Worm (Caenorhabditis elegans) whole organism, young adult: Measurements from ENCODE around the gene col-183.

ENCODE experiments used
- B0261.1 ChIP-seq: sonication (generic microtip); optimal IDR thresholded peaks from 2 replicates; lab custom pipeline; 2016; ENCODE audit warnings: mild to moderate bottlenecking, missing genetic modification characterization, moderate library complexity, missing compliant biosample characterization
- B0336.3 ChIP-seq: fragments of 200-800 bp; sonication (Bioruptor generic); IDR thresholded peaks from 2 replicates; pipeline ENCODE4 v1.3.6; 2022; ENCODE audit warnings: missing genetic modification characterization, missing compliant biosample characterization
- C06A6.2 ChIP-seq: fragments of 200-800 bp; sonication (Bioruptor generic); conservative IDR thresholded peaks from 2 replicates; pipeline ENCODE4 v1.3.6; 2022; ENCODE audit warnings: missing genetic modification characterization, missing compliant biosample characterization
- D2030.7 ChIP-seq: fragments of 200-800 bp; sonication (Bioruptor generic); IDR thresholded peaks from 2 replicates; pipeline ENCODE4 v1.3.6; 2022; ENCODE audit warnings: missing genetic modification reagents, missing genetic modification characterization, missing compliant biosample characterization
- F10E7.11 ChIP-seq: sonication (generic microtip); optimal IDR thresholded peaks from 2 replicates; lab custom pipeline; 2017; ENCODE audit warnings: mild to moderate bottlenecking, missing genetic modification characterization, moderate library complexity, missing compliant biosample characterization
- F22D6.2 ChIP-seq: sonication (generic microtip); optimal IDR thresholded peaks from 2 replicates; lab custom pipeline; 2016; ENCODE audit warnings: mild to moderate bottlenecking, missing genetic modification characterization, missing compliant biosample characterization
- F23B12.7 ChIP-seq: sonication (generic microtip); optimal IDR thresholded peaks from 2 replicates; lab custom pipeline; 2017; ENCODE audit warnings: missing genetic modification characterization, mild to moderate bottlenecking, missing compliant biosample characterization, antibody characterized with exemption, moderate library complexity; ENCODE audit not compliant: insufficient read depth
- F33H1.4 ChIP-seq: fragments of 200-800 bp; sonication (Bioruptor generic); IDR thresholded peaks from 2 replicates; pipeline ENCODE4 v1.3.6; 2022; ENCODE audit warnings: missing genetic modification reagents, missing genetic modification characterization, missing compliant biosample characterization
- F49E8.2 ChIP-seq: sonication (generic microtip); optimal IDR thresholded peaks from 3 replicates; lab custom pipeline; 2017; ENCODE audit warnings: missing genetic modification characterization, mild to moderate bottlenecking, missing compliant biosample characterization, antibody characterized with exemption, moderate library complexity; ENCODE audit not compliant: insufficient read depth
- K11D2.4 ChIP-seq: fragments of 200-800 bp; sonication (Bioruptor generic); IDR thresholded peaks from 2 replicates; pipeline ENCODE4 v1.3.6; 2022; ENCODE audit warnings: missing genetic modification reagents, missing genetic modification characterization, missing compliant biosample characterization
- K12H6.12 ChIP-seq: fragments of 200-800 bp; sonication (Bioruptor generic); optimal IDR thresholded peaks from 2 replicates; lab custom pipeline; 2018; ENCODE audit warnings: mild to moderate bottlenecking, missing genetic modification characterization, missing compliant biosample characterization
- Y53G8AR.9 ChIP-seq: fragments of 200-800 bp; sonication (Bioruptor generic); conservative IDR thresholded peaks from 2 replicates; pipeline ENCODE4 v1.3.6; 2022; ENCODE audit warnings: missing genetic modification reagents, missing genetic modification characterization, missing compliant biosample characterization
- ZK185.1 ChIP-seq: sonication (generic microtip); optimal IDR thresholded peaks from 2 replicates; lab custom pipeline; 2016; ENCODE audit warnings: mild to moderate bottlenecking, missing genetic modification characterization, missing compliant biosample characterization; ENCODE audit not compliant: poor library complexity, severe bottlenecking
- akir-1 ChIP-seq: fragments of 200-800 bp; sonication (Bioruptor generic); optimal IDR thresholded peaks from 2 replicates; lab custom pipeline; 2018; ENCODE audit warnings: mild to moderate bottlenecking, missing genetic modification characterization, moderate library complexity, missing compliant biosample characterization
- aptf-2 ChIP-seq: fragments of 200-800 bp; sonication (Bioruptor generic); conservative IDR thresholded peaks from 2 replicates; pipeline ENCODE4 v1.3.6; 2022; ENCODE audit warnings: missing genetic modification reagents, missing genetic modification characterization, missing compliant biosample characterization
- attf-6 ChIP-seq: fragments of 200-800 bp; sonication (Bioruptor generic); IDR thresholded peaks from 2 replicates; pipeline ENCODE4 v1.3.6; 2022; ENCODE audit warnings: missing genetic modification reagents, missing genetic modification characterization, missing compliant biosample characterization
- bed-2 ChIP-seq: fragments of 200-800 bp; sonication (Bioruptor generic); IDR thresholded peaks from 2 replicates; pipeline ENCODE4 v1.3.6; 2022; ENCODE audit warnings: missing genetic modification reagents, missing genetic modification characterization, missing compliant biosample characterization
- cebp-1 ChIP-seq, 2 experiments: fragments of 200-800 bp in 1 of 2; sonication (Bioruptor generic) in 1 of 2; sonication (generic microtip) in 1 of 2; IDR thresholded peaks in 1 of 2; optimal IDR thresholded peaks in 1 of 2; 2 replicates each; pipeline versions ENCODE4 v1.3.6 to Lab custom; 2017 to 2022; ENCODE audit warnings: missing compliant biosample characterization in 2 of 2, missing genetic modification characterization in 2 of 2, mild to moderate bottlenecking in 1 of 2, missing genetic modification reagents in 1 of 2, moderate library complexity in 1 of 2
- ceh-40 ChIP-seq: fragments of 200-800 bp; sonication (Bioruptor generic); IDR thresholded peaks from 2 replicates; pipeline ENCODE4 v1.3.6; 2022; ENCODE audit warnings: missing genetic modification characterization, missing compliant biosample characterization
- ceh-58 ChIP-seq: fragments of 200-800 bp; sonication (Bioruptor generic); IDR thresholded peaks from 2 replicates; pipeline ENCODE4 v1.3.6; 2022; ENCODE audit warnings: missing genetic modification characterization, missing compliant biosample characterization
- ceh-91 ChIP-seq: fragments of 200-800 bp; sonication (Bioruptor generic); IDR thresholded peaks from 2 replicates; pipeline ENCODE4 v1.3.6; 2022; ENCODE audit warnings: missing genetic modification reagents, missing genetic modification characterization, missing compliant biosample characterization
- chd-7 ChIP-seq: sonication (generic microtip); optimal IDR thresholded peaks from 2 replicates; lab custom pipeline; 2016; ENCODE audit warnings: mild to moderate bottlenecking, missing genetic modification characterization, moderate library complexity, missing compliant biosample characterization
- egl-18 ChIP-seq: fragments of 200-800 bp; sonication (Bioruptor generic); IDR thresholded peaks from 2 replicates; pipeline ENCODE4 v1.3.6; 2022; ENCODE audit warnings: missing genetic modification reagents, missing genetic modification characterization, missing compliant biosample characterization
- ekl-4 ChIP-seq: fragments of 200-800 bp; sonication (Bioruptor generic); IDR thresholded peaks from 2 replicates; pipeline ENCODE4 v1.3.6; 2022; ENCODE audit warnings: missing genetic modification reagents, missing genetic modification characterization, missing compliant biosample characterization
- ets-4 ChIP-seq: fragments of 200-800 bp; sonication (Bioruptor generic); optimal IDR thresholded peaks from 2 replicates; lab custom pipeline; 2018; ENCODE audit warnings: mild to moderate bottlenecking, missing genetic modification characterization, missing compliant biosample characterization
- gei-17 ChIP-seq: fragments of 200-800 bp; sonication (Bioruptor generic); optimal IDR thresholded peaks from 2 replicates; lab custom pipeline; 2018; ENCODE audit warnings: mild to moderate bottlenecking, missing genetic modification characterization, missing compliant biosample characterization
- him-1 ChIP-seq: sonication (generic microtip); optimal IDR thresholded peaks from 2 replicates; lab custom pipeline; 2016; ENCODE audit warnings: missing genotype, missing genetic modification reagents, missing genetic modification characterization, missing compliant biosample characterization
- hlh-12 ChIP-seq: sonication (generic microtip); optimal IDR thresholded peaks from 2 replicates; lab custom pipeline; 2016; ENCODE audit warnings: missing genetic modification characterization, missing compliant biosample characterization
- hmg-1.2 ChIP-seq: fragments of 200-800 bp; sonication (Bioruptor generic); IDR thresholded peaks from 2 replicates; pipeline ENCODE4 v1.3.6; 2022; ENCODE audit warnings: missing genetic modification reagents, missing genetic modification characterization, missing compliant biosample characterization
- let-526 ChIP-seq: fragments of 200-800 bp; sonication (Bioruptor generic); IDR thresholded peaks from 2 replicates; pipeline ENCODE4 v1.3.6; 2022; ENCODE audit warnings: missing genetic modification reagents, missing genetic modification characterization, missing compliant biosample characterization
- lin-26 ChIP-seq: fragments of 200-800 bp; sonication (Bioruptor generic); IDR thresholded peaks from 2 replicates; pipeline ENCODE4 v1.3.6; 2022; ENCODE audit warnings: missing genetic modification reagents, missing genetic modification characterization, missing compliant biosample characterization
- lin-40 ChIP-seq: sonication (generic microtip); optimal IDR thresholded peaks from 2 replicates; lab custom pipeline; 2016; ENCODE audit warnings: missing genetic modification characterization, mild to moderate bottlenecking, missing compliant biosample characterization, missing genotype, missing genetic modification reagents
- lin-54 ChIP-seq: fragments of 200-800 bp; sonication (Bioruptor generic); optimal IDR thresholded peaks from 2 replicates; lab custom pipeline; 2018; ENCODE audit warnings: mild to moderate bottlenecking, missing genetic modification characterization, missing compliant biosample characterization
- mcd-1 ChIP-seq: fragments of 200-800 bp; sonication (Bioruptor generic); IDR thresholded peaks from 2 replicates; pipeline ENCODE4 v1.3.6; 2022; ENCODE audit warnings: missing genetic modification reagents, missing genetic modification characterization, missing compliant biosample characterization
- mxl-1 ChIP-seq: sonication (generic microtip); optimal IDR thresholded peaks from 2 replicates; lab custom pipeline; 2016; ENCODE audit warnings: missing genetic modification characterization, missing compliant biosample characterization
- nfyb-1 ChIP-seq: fragments of 200-800 bp; sonication (Bioruptor generic); IDR thresholded peaks from 2 replicates; pipeline ENCODE4 v1.3.6; 2022; ENCODE audit warnings: missing genetic modification reagents, missing genetic modification characterization, missing compliant biosample characterization
- nhr-179 ChIP-seq: sonication (generic microtip); optimal IDR thresholded peaks from 2 replicates; lab custom pipeline; 2016; ENCODE audit warnings: mild to moderate bottlenecking, missing genetic modification characterization, missing compliant biosample characterization
- nhr-27 ChIP-seq: fragments of 200-800 bp; sonication (Bioruptor generic); optimal IDR thresholded peaks from 2 replicates; lab custom pipeline; 2018; ENCODE audit warnings: mild to moderate bottlenecking, missing genetic modification characterization, moderate library complexity, missing compliant biosample characterization
- nhr-80 ChIP-seq: sonication (generic microtip); optimal IDR thresholded peaks from 2 replicates; lab custom pipeline; 2016; ENCODE audit warnings: missing genetic modification characterization, missing compliant biosample characterization
- pbrm-1 ChIP-seq: fragments of 200-800 bp; sonication (Bioruptor generic); IDR thresholded peaks from 2 replicates; pipeline ENCODE4 v1.3.6; 2022; ENCODE audit warnings: missing genetic modification reagents, missing genetic modification characterization, missing compliant biosample characterization
- repo-1 ChIP-seq: sonication (generic microtip); optimal IDR thresholded peaks from 2 replicates; lab custom pipeline; 2017; ENCODE audit warnings: mild to moderate bottlenecking, missing genetic modification characterization, missing compliant biosample characterization
- snpc-1.1 ChIP-seq: sonication (generic microtip); optimal IDR thresholded peaks from 2 replicates; lab custom pipeline; 2017; ENCODE audit warnings: missing genetic modification characterization, mild to moderate bottlenecking, missing compliant biosample characterization, antibody characterized with exemption, moderate library complexity, missing genotype, missing genetic modification reagents; ENCODE audit not compliant: insufficient read depth
- snpc-3.4 ChIP-seq: sonication (generic microtip); optimal IDR thresholded peaks from 2 replicates; lab custom pipeline; 2017; ENCODE audit warnings: missing genetic modification characterization, mild to moderate bottlenecking, missing compliant biosample characterization, antibody characterized with exemption, moderate library complexity, missing genotype, missing genetic modification reagents
- somi-1 ChIP-seq: fragments of 200-800 bp; sonication (Bioruptor generic); optimal IDR thresholded peaks from 2 replicates; lab custom pipeline; 2018; ENCODE audit warnings: mild to moderate bottlenecking, missing genetic modification characterization, missing compliant biosample characterization
- tlf-1 ChIP-seq: fragments of 200-800 bp; sonication (Bioruptor generic); optimal IDR thresholded peaks from 2 replicates; lab custom pipeline; 2018; ENCODE audit warnings: mild to moderate bottlenecking, missing genetic modification characterization, missing compliant biosample characterization
- ztf-25 ChIP-seq: fragments of 200-800 bp; sonication (Bioruptor generic); IDR thresholded peaks from 2 replicates; pipeline ENCODE4 v1.3.6; 2022; ENCODE audit warnings: missing genetic modification reagents, missing genetic modification characterization, missing compliant biosample characterization
- ztf-26 ChIP-seq: sonication (generic microtip); optimal IDR thresholded peaks from 2 replicates; lab custom pipeline; 2017; ENCODE audit warnings: missing genetic modification characterization, missing compliant biosample characterization
- ztf-6 ChIP-seq: fragments of 200-800 bp; sonication (Bioruptor generic); IDR thresholded peaks from 2 replicates; pipeline ENCODE4 v1.3.6; 2022; ENCODE audit warnings: missing genetic modification reagents, missing genetic modification characterization, missing compliant biosample characterization

The col-183 gene

ce11 chrX:13514384-13514783, 46.8 kb upstream of the col-183 start (continued):
- TF ChIP-seq cebp-1 (GFP tag; IDR thresholded peaks at IDR 0.05; lab: Robert Waterston, UW) (no peak; the same call in 1 of the 2 replicates), cebp-1 (tag; optimal IDR thresholded peaks at IDR 0.05; lab: Kevin White, UChicago) (peak; percentile 83), snpc-1.1 (tag; lab: Kevin White, UChicago) (no peak), nfyb-1 (GFP tag; lab: Robert Waterston, UW) (peak; percentile 73), snpc-3.4 (tag; lab: Kevin White, UChicago) (no peak), ceh-58 (GFP tag; lab: Robert Waterston, UW) (no peak), ztf-6 (no peak), C06A6.2 (GFP tag; lab: Robert Waterston, UW) (peak; percentile 82), repo-1 (tag; lab: Kevin White, UChicago) (peak; percentile 71), K11D2.4 (GFP tag; lab: Robert Waterston, UW) (peak; percentile 90), egl-18 (GFP tag; lab: Robert Waterston, UW) (no peak), let-526 (GFP tag; lab: Robert Waterston, UW) (no peak), F49E8.2 (tag; lab: Kevin White, UChicago) (no peak), ekl-4 (peak; percentile 42; the same call in 1 of the 2 replicates), B0261.1 (tag; lab: Kevin White, UChicago) (peak; percentile 57), ceh-40 (GFP tag; lab: Robert Waterston, UW) (no peak), ceh-91 (GFP tag; lab: Robert Waterston, UW) (no peak), F10E7.11 (tag; lab: Kevin White, UChicago) (peak; percentile 34), nhr-179 (tag; lab: Kevin White, UChicago) (no peak), B0336.3 (GFP tag; lab: Robert Waterston, UW) (peak; percentile 74), aptf-2 (GFP tag; lab: Robert Waterston, UW) (no peak), mcd-1 (GFP tag; lab: Robert Waterston, UW) (peak; percentile 63), chd-7 (tag; lab: Kevin White, UChicago) (no peak), pbrm-1 (GFP tag; lab: Robert Waterston, UW) (peak; percentile 66), F22D6.2 (peak; percentile 74), tlf-1 (GFP tag; lab: Kevin White, UChicago) (peak; percentile 82), mxl-1 (tag; lab: Kevin White, UChicago) (no peak), ZK185.1 (tag; lab: Kevin White, UChicago) (peak; percentile 92), attf-6 (no peak), ztf-26 (tag; lab: Kevin White, UChicago) (peak; percentile 84), lin-26 (no peak), nhr-80 (tag; lab: Kevin White, UChicago) (peak; percentile 55), Y53G8AR.9 (GFP tag; lab: Robert Waterston, UW) (peak; percentile 52; the same call in 1 of the 2 replicates), somi-1 (peak; percentile 71), hlh-12 (tag; lab: Kevin White, UChicago) (no peak), hmg-1.2 (peak; percentile 60), nhr-27 (tag; lab: Kevin White, UChicago) (no peak), F23B12.7 (peak; percentile 76), him-1 (tag; lab: Kevin White, UChicago) (no peak), ets-4 (GFP tag; lab: Kevin White, UChicago) (no peak), F33H1.4 (GFP tag; lab: Robert Waterston, UW) (no peak), bed-2 (GFP tag; lab: Robert Waterston, UW) (no peak), lin-40 (tag; lab: Kevin White, UChicago) (peak; percentile 98), K12H6.12 (tag; lab: Kevin White, UChicago) (peak; percentile 52), gei-17 (GFP tag; lab: Kevin White, UChicago) (peak; percentile 95), D2030.7 (no peak), lin-54 (GFP tag; lab: Kevin White, UChicago) (peak; percentile 60), akir-1 (GFP tag; lab: Kevin White, UChicago) (peak; percentile 38), ztf-25 (GFP tag; lab: Robert Waterston, UW) (no peak)
